Worm (Caenorhabditis elegans) whole organism, L4/young adult: ENCODE data around the gene srv-5.
A peak's percentile ranks its signal among the peaks of the same experiment; 100 is the strongest.

Experiments
- W03F9.2 ChIP-seq: fragments of 150-350 bp; optimal IDR thresholded peaks from 2 replicates; lab custom pipeline; 2014; ENCODE audit warnings: missing biosample characterization, missing genetic modification characterization
- dao-5 ChIP-seq: sonication (generic microtip); optimal IDR thresholded peaks from 2 replicates; lab custom pipeline; 2016; ENCODE audit warnings: missing genotype, missing genetic modification characterization, moderate library complexity, missing compliant biosample characterization
- him-1 ChIP-seq: sonication (generic microtip); optimal IDR thresholded peaks from 2 replicates; lab custom pipeline; 2016; ENCODE audit warnings: missing genotype, missing genetic modification reagents, missing genetic modification characterization, missing compliant biosample characterization

DNA sequence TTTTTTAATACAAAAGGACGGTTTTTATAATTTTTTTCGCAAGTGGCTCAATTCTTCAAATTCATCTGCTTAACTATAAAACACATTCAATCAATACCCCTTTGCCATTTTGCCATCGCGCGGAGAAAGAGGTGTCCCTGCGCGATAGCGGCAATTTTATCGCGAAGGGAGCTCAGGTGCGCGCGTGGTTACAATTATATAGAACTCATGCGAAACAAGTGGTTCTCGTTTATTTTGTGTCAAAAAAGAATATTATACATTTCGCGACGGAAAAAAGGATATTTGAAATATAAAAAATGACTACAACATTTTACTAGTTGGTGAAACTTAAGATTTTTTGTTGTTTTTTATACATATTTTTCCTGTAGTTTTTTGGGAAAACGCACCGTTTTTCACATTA, 43.0 kb upstream of the srv-5 start:
- TF ChIP-seq him-1 (tag; lab: Kevin White, UChicago) (peak; percentile 100), dao-5 (tag; lab: Kevin White, UChicago) (peak; percentile 90), W03F9.2 (peak; percentile 98)
